Fruit fly (Drosophila melanogaster): ENCODE measurements around the gene CG32137.

The CG32137 gene

DNA sequence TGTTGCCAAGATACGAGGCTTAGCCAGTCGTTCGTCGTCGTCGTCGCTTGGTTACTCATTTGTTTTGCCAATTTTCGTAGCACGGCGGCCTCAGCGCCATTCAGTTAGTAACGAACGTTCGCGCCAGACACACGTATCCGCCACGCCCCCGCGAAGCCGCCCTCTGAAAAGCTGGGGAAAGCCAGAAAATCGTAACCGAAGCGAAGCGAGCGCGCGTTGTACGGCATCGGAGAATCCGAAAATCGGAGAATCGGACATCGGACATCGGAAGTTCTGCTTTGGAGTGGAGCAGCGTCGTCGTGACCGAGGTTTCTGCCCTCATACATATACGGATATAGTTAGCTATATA lies at the start of gene CG32137:
TSS of gene CG32137 (plus strand) at position 100 of the 349 bp plus-strand sequence.
- TF ChIP-seq CG17801 (GFP tag; optimal IDR thresholded peaks at IDR 0.05; ENCODE audit: partially characterized antibody): no peak

- TF ChIP-seq CG17801 (GFP tag; optimal IDR thresholded peaks at IDR 0.05; ENCODE audit: partially characterized antibody): no peak
Measured at dm6 chr3L:13900635-13901034, 38.4 kb upstream of the CG32137 start.

DNA sequence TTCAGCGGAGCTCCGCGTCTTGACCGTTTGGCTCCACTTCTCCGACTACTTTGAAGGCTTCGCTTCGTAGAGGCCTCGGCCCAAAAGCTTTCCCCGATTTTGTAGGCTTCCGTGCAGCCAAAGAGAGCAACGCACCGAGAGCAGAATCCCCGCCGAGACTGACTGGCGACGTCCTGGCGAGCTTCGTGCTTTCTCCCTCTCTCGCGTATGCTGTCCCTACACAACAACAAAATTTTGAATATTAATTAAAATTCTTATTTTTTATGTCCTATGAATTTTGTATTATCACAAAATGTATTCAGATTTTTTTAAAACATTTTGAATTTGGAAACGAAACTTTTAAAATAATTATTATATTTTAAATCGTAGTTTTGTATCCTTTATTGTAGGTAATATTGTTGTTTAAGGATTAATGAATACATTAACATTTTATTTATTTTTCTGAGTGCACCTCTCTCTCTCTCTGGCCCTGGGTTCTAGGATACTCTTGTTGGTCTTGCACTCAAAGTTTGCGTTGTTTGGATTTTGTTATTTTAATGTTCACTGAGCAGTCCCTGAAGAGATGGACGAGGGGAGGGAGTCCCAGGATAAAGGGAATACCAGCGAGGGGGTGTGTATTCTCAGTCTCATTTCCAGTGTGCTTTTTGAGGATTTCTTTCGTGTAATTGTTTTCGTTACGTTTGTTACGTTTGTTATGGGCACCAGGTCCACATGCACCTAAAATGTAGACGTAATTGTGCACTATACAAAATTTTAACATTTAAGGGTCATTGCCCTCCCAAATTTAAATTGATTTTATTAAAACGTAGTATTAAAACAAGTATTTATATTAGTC lies 35.6 kb upstream of the CG32137 start, which contains the start of gene dysc:
TSS of gene dysc (minus strand) at position 51 of the 835 bp plus-strand sequence.
- TF ChIP-seq CG17801 (GFP tag; optimal IDR thresholded peaks at IDR 0.05; ENCODE audit: partially characterized antibody): no peak

dm6 chr3L:13904021-13904325 lies 35.1 kb upstream of the CG32137 start:
- TF ChIP-seq CG17801 (GFP tag; optimal IDR thresholded peaks at IDR 0.05; ENCODE audit: partially characterized antibody): no peak

- no peak for TF ChIP-seq CG17801 (GFP tag; optimal IDR thresholded peaks at IDR 0.05; ENCODE audit: partially characterized antibody)
Measured at dm6 chr3L:13904426-13904825, 34.6 kb upstream of the CG32137 start.

- no peak for TF ChIP-seq CG17801 (GFP tag; optimal IDR thresholded peaks at IDR 0.05; ENCODE audit: partially characterized antibody)
Measured at dm6 chr3L:13905515-13905914, 33.5 kb upstream of the CG32137 start.

dm6 chr3L:13911649-13912260 lies 27.3 kb upstream of the CG32137 start:
- no peak for TF ChIP-seq CG17801 (GFP tag; optimal IDR thresholded peaks at IDR 0.05; ENCODE audit: partially characterized antibody)

dm6 chr3L:13912777-13913176 lies 26.3 kb upstream of the CG32137 start:
- TF ChIP-seq CG17801 (GFP tag; optimal IDR thresholded peaks at IDR 0.05; ENCODE audit: partially characterized antibody): no peak

dm6 chr3L:13914573-13914972 lies 24.5 kb upstream of the CG32137 start:
- TF ChIP-seq CG17801 (GFP tag; optimal IDR thresholded peaks at IDR 0.05; ENCODE audit: partially characterized antibody): no peak

dm6 chr3L:13917589-13918198 lies 21.4 kb upstream of the CG32137 start:
- no peak for TF ChIP-seq CG17801 (GFP tag; optimal IDR thresholded peaks at IDR 0.05; ENCODE audit: partially characterized antibody)

DNA sequence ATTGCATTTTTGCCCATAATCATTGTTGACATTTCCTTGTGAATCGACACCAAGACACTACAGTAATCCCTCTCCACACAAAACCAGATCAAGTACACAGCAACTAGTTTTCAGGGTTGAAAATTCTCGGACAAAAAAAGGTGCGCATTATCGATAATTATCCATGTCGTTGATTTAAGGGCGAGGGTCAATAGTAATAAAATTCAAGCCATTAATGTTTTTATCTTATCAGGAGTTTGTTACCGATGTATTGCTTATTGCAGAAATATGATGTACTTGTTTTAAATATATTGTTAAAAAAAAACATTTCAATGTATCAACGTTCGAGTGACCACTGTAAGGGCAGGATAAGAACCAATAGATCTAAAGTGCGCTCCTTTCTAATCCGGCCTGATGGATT lies 20.3 kb upstream of the CG32137 start:
- no peak for TF ChIP-seq CG17801 (GFP tag; optimal IDR thresholded peaks at IDR 0.05; ENCODE audit: partially characterized antibody)

dm6 chr3L:13919794-13920631 lies 19.0 kb upstream of the CG32137 start:
- peak; percentile 68 for TF ChIP-seq CG17801 (GFP tag; optimal IDR thresholded peaks at IDR 0.05; ENCODE audit: partially characterized antibody)

dm6 chr3L:13920632-13920981 lies 18.4 kb upstream of the CG32137 start:
- no peak for TF ChIP-seq CG17801 (GFP tag; optimal IDR thresholded peaks at IDR 0.05; ENCODE audit: partially characterized antibody)

- TF ChIP-seq CG17801 (GFP tag; optimal IDR thresholded peaks at IDR 0.05; ENCODE audit: partially characterized antibody): no peak
Measured at dm6 chr3L:13922023-13922652, 16.9 kb upstream of the CG32137 start.

All from ovary, adult (tissue).